Fruit fly (Drosophila melanogaster) whole organism, adult: Measurements from ENCODE around the gene Slbp.
A peak's percentile ranks its signal among the peaks of the same experiment; 100 is the strongest.

Source experiments
- CG11617 ChIP-seq: fragments of 200-800 bp; sonication (Bioruptor generic); optimal IDR thresholded peaks from 2 replicates; lab custom pipeline; 2017; ENCODE audit warnings: mild to moderate bottlenecking, missing biosample characterization, missing genetic modification reagents, missing genetic modification characterization
- CG12768 ChIP-seq: fragments of 200-800 bp; sonication (Bioruptor generic); optimal IDR thresholded peaks from 2 replicates; lab custom pipeline; 2017; ENCODE audit warnings: missing biosample characterization, missing genetic modification characterization, mild to moderate bottlenecking, moderate library complexity, missing genetic modification reagents
- CG14711 ChIP-seq: fragments of 200-800 bp; sonication (Bioruptor generic); optimal IDR thresholded peaks from 2 replicates; lab custom pipeline; 2018; ENCODE audit warnings: missing biosample characterization, mild to moderate bottlenecking, missing genetic modification characterization, moderate library complexity
- CG1620 ChIP-seq: fragments of 200-800 bp; sonication (Bioruptor generic); optimal IDR thresholded peaks from 2 replicates; lab custom pipeline; 2016; ENCODE audit warnings: missing biosample characterization, missing genetic modification characterization
- CG33017 ChIP-seq: fragments of 200-800 bp; sonication (Bioruptor generic); optimal IDR thresholded peaks from 2 replicates; lab custom pipeline; 2018; ENCODE audit warnings: missing biosample characterization, mild to moderate bottlenecking, missing genetic modification characterization, moderate library complexity
- CG5204 ChIP-seq: fragments of 200-800 bp; sonication (Bioruptor generic); optimal IDR thresholded peaks from 2 replicates; lab custom pipeline; 2016; ENCODE audit warnings: missing biosample characterization, missing genetic modification characterization
- CG7045 ChIP-seq: fragments of 200-800 bp; sonication (Bioruptor generic); optimal IDR thresholded peaks from 2 replicates; lab custom pipeline; 2017; ENCODE audit warnings: missing biosample characterization, mild to moderate bottlenecking, missing genetic modification characterization
- CG7101 ChIP-seq: fragments of 200-800 bp; sonication (Bioruptor generic); optimal IDR thresholded peaks from 2 replicates; lab custom pipeline; 2018; ENCODE audit warnings: missing biosample characterization, mild to moderate bottlenecking, missing genetic modification characterization, moderate library complexity
- Clk ChIP-seq: fragments of 200-800 bp; sonication (Bioruptor generic); optimal IDR thresholded peaks from 2 replicates; lab custom pipeline; 2017; ENCODE audit warnings: missing biosample characterization, missing genetic modification characterization
- Crg-1 ChIP-seq: fragments of 200-800 bp; sonication (Bioruptor generic); optimal IDR thresholded peaks from 2 replicates; lab custom pipeline; 2016; ENCODE audit warnings: missing biosample characterization, missing genetic modification characterization
- Hr96 ChIP-seq: fragments of 200-800 bp; sonication (Bioruptor generic); optimal IDR thresholded peaks from 2 replicates; lab custom pipeline; 2016; ENCODE audit warnings: missing biosample characterization, missing genetic modification characterization
- Mnt ChIP-seq: fragments of 200-800 bp; sonication (Bioruptor generic); optimal IDR thresholded peaks from 2 replicates; lab custom pipeline; 2016; ENCODE audit warnings: missing biosample characterization, mild to moderate bottlenecking, missing genetic modification characterization
- bab1 ChIP-seq: fragments of 200-800 bp; sonication (Bioruptor generic); optimal IDR thresholded peaks from 3 replicates; lab custom pipeline; 2019; ENCODE audit warnings: missing biosample characterization, mild to moderate bottlenecking, missing genetic modification characterization, moderate library complexity
- cic ChIP-seq: fragments of 200-800 bp; sonication (Bioruptor generic); optimal IDR thresholded peaks from 2 replicates; lab custom pipeline; 2017; ENCODE audit warnings: missing biosample characterization, mild to moderate bottlenecking, missing genetic modification characterization, moderate library complexity
- cnc ChIP-seq, 2 experiments: fragments of >200 bp; optimal IDR thresholded peaks; 2 replicates each; lab custom pipeline; 2017
- kay ChIP-seq: fragments of 200-800 bp; sonication (Bioruptor generic); peaks from one replicate; lab custom pipeline; 2016; ENCODE audit warnings: missing biosample characterization, missing genetic modification characterization, borderline replicate concordance
- ovo ChIP-seq: fragments of 200-800 bp; sonication (Bioruptor generic); optimal IDR thresholded peaks from 2 replicates; lab custom pipeline; 2016; ENCODE audit warnings: missing biosample characterization, missing genetic modification characterization
- pad ChIP-seq: fragments of 200-800 bp; sonication (Bioruptor generic); optimal IDR thresholded peaks from 3 replicates; lab custom pipeline; 2017; ENCODE audit warnings: missing biosample characterization, missing genetic modification characterization, mild to moderate bottlenecking, moderate library complexity, missing genetic modification reagents
- tj ChIP-seq: fragments of 200-800 bp; sonication (Bioruptor generic); optimal IDR thresholded peaks from 3 replicates; lab custom pipeline; 2017; ENCODE audit warnings: missing biosample characterization, mild to moderate bottlenecking, missing genetic modification characterization, moderate library complexity
- toe ChIP-seq: fragments of 200-800 bp; sonication (Bioruptor generic); optimal IDR thresholded peaks from 2 replicates; lab custom pipeline; 2016; ENCODE audit warnings: missing biosample characterization, missing genetic modification characterization

Gene Slbp

DNA sequence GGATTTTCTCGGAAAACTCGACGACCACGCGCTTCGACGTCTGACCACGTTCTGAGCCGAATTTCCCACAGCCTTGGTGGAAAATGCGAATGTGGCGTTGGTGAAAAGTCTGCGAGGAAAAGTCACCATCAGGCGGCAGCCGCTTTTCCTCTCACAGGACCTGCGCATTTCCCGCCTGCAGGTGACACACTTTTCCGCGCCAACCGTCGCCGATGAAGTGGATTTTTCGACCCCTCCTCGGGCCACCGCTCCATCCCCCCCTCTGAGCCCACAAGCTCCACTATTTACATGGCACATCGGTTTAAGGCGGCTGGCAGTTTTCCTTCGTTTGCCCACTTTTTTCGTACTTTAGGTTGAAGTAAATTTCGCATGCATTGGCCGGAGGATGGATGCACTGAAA, 41.9 kb upstream of the Slbp start, which contains the start of gene jus:
TSS of gene jus (minus strand) at position 38 of the 400 bp plus-strand sequence.
- TF ChIP-seq pad (GFP tag; lab: Kevin White, UChicago) (peak; percentile 22), CG5204 (no peak)

- TF ChIP-seq CG1620 (no peak), cnc (optimal IDR thresholded peaks at IDR 0.05; lab: Kevin White, UChicago) (no peak), ovo (GFP tag; lab: Kevin White, UChicago) (no peak), toe (GFP tag; lab: Kevin White, UChicago) (no peak), Mnt (GFP tag; lab: Kevin White, UChicago) (no peak), bab1 (GFP tag; lab: Kevin White, UChicago) (no peak), CG5204 (no peak), cic (GFP tag; lab: Kevin White, UChicago) (no peak)
These were observed 37.9 kb upstream of the Slbp start for dm6 chr3R:29190984-29191383.

DNA sequence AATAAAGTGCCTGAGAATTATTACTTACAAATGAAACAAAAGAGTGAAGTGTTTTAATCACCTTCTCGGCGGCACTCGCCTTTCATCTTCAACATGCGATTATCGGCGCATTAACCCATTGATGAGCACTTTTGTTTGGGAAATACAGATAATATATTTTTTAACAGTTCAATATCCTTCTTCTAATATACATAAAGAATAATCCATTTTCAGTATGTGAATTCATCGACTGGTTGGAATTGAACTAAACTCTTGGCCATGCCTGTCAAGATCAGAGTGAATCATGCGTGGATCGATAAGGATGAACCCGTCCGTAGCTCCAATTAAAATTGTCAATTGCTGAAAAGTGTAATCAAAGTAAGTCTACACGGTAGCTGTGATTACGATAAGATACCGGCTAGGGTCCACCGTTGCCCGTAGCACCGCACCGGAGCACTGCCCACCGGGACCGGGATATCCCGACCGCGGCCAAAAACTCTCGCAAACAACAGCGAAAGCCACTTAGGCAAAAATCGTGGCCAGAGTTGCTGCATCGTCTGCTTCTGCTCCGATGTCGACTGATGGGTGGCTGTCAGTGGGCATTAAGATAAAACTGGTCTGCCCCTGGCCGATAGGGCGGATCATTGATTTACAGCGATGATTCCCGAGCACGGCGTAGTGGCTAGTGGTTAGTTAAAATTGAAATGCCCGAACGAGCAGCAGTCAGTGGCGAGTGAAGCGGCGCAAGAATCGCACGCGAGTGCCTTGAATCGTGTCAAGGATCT, 12.0 kb upstream of the Slbp start, which contains the start of gene CG11898:
TSS of gene CG11898 (plus strand) at position 714 of the 764 bp plus-strand sequence.
- no peak for TF ChIP-seq toe (GFP tag; lab: Kevin White, UChicago)
- TF ChIP-seq kay (GFP tag; lab: Kevin White, UChicago), result no peak
- peak; percentile 55 for TF ChIP-seq CG7101 (tag; lab: Kevin White, UChicago)
- TF ChIP-seq CG11617, result peak; percentile 17
- TF ChIP-seq CG12768 (GFP tag; lab: Kevin White, UChicago), result no peak
- no peak for TF ChIP-seq cic (GFP tag; lab: Kevin White, UChicago)
- peak; percentile 47 for TF ChIP-seq CG33017 (tag; lab: Kevin White, UChicago)
- no peak for TF ChIP-seq Crg-1 (GFP tag; lab: Kevin White, UChicago)
- TF ChIP-seq CG5204, result peak; percentile 2
- TF ChIP-seq CG14711 (tag; lab: Kevin White, UChicago), result peak; percentile 4
- no peak for TF ChIP-seq CG1620
- no peak for TF ChIP-seq cnc (optimal IDR thresholded peaks at IDR 0.05; lab: Kevin White, UChicago)
- peak; percentile 13 for TF ChIP-seq Mnt (GFP tag; lab: Kevin White, UChicago)
- no peak for TF ChIP-seq bab1 (GFP tag; lab: Kevin White, UChicago)

DNA sequence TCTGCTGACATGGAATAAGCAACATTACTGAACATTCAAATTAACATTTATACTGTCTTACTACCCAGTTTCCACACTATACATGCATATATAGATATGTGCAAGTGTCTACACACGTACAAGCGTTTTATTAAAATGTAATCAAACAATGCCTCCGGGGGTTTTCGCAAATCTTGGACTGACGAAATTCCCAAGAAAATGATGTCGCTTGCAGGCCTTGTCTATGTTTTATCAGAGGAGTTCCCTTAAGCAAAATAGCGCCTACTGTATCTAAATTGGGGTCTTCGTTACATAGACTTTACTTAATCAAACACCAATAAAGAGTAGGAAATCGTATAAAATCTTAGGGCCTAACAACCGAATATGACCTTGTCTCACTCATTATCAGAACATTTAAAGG, 6.6 kb upstream of the Slbp start:
- TF ChIP-seq CG7045 (GFP tag; lab: Kevin White, UChicago), result no peak
- no peak for TF ChIP-seq CG5204
- no peak for TF ChIP-seq cic (GFP tag; lab: Kevin White, UChicago)

DNA sequence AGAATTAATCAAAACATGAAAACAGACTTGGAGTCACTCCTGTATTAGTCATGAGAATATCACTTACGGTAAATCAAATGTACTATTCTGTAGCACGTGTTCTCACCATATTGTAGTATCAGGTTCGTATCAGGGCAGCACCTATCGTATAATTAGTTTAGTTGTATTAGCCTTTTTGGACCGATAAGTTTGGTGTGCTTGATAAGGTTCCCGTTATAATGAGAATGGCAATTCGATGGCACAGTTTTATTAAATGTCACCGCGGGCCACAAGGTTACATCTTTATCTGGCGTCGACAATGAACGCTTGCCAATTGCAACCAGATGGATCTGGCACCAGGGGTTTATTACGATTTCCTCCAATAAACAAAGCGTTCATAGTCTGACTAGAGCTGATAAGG, 5.7 kb upstream of the Slbp start:
- TF ChIP-seq Hr96 (no peak), CG1620 (no peak), CG7101 (tag; lab: Kevin White, UChicago) (no peak), ovo (GFP tag; lab: Kevin White, UChicago) (no peak), tj (GFP tag; lab: Kevin White, UChicago) (no peak), CG12768 (GFP tag; lab: Kevin White, UChicago) (no peak), CG5204 (no peak), Mnt (GFP tag; lab: Kevin White, UChicago) (peak; percentile 12), cic (GFP tag; lab: Kevin White, UChicago) (peak; percentile 89), Crg-1 (GFP tag; lab: Kevin White, UChicago) (no peak), CG33017 (tag; lab: Kevin White, UChicago) (no peak), kay (GFP tag; lab: Kevin White, UChicago) (no peak)

DNA sequence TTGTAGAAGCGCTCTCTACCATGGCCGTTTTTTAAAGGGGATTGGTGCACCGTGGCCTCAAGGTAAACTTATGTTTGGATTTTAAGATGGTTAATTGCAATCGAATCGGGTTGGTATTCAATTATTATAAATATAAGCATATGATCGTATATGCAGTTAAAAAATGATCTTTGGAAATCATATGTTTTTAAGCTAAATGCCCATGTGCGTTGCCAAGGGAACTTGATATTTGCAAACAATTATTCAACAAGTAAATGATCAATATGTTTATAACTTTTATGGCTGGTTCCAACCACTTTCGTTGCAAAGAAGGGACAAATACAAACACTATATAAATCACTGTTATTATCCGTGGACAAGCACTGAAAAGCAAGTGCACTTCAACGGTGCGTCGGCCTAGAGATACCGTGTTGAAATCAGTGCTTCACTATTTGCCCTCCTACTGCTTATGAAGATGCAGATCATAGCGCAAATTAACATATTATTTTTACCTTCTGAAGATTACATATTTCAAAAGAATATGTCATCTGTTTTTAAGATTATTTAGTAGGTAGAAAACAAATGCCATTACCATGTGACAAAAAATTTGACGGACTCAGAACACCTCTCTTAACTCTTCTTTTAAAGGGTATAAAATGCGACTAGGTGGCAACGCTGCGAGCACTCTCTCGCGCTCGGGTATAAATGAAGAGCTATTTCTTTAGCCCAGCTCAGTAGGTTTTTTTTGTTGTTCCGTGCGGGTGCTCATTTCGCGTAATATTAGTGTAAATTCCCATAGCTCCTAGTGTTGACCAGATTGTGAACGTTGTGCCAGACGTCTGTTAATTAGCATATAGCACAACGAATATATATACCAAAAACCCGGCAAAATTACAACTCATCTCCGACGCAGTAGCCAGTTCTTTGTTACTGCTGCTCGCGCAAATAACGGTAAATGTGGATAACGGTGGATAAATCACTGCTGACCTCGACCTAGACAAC, 4.6 kb upstream of the Slbp start, which contains the start of gene rdog:
TSS of gene rdog (plus strand) at position 705 of the 981 bp plus-strand sequence.
- peak in 1 of 2 experiments; percentile 10 for TF ChIP-seq cnc (optimal IDR thresholded peaks at IDR 0.05; lab: Kevin White, UChicago)
- peak; percentile 74 for TF ChIP-seq cic (GFP tag; lab: Kevin White, UChicago)
- TF ChIP-seq ovo (GFP tag; lab: Kevin White, UChicago), result peak; percentile 97
- TF ChIP-seq Crg-1 (GFP tag; lab: Kevin White, UChicago), result peak; percentile 65
- TF ChIP-seq tj (GFP tag; lab: Kevin White, UChicago), result peak; percentile 59
- TF ChIP-seq Clk, result peak; percentile 53
- peak; percentile 80 for TF ChIP-seq CG7101 (tag; lab: Kevin White, UChicago)
- no peak for TF ChIP-seq kay (GFP tag; lab: Kevin White, UChicago)
- TF ChIP-seq Hr96, result peak; percentile 89
- TF ChIP-seq bab1 (GFP tag; lab: Kevin White, UChicago), result peak; percentile 80
- TF ChIP-seq CG14711 (tag; lab: Kevin White, UChicago), result peak; percentile 63
- TF ChIP-seq pad (GFP tag; lab: Kevin White, UChicago), result peak; percentile 73
- TF ChIP-seq CG11617, result peak; percentile 92
- TF ChIP-seq CG12768 (GFP tag; lab: Kevin White, UChicago), result peak; percentile 86
- TF ChIP-seq CG7045 (GFP tag; lab: Kevin White, UChicago), result peak; percentile 82
- peak; percentile 77 for TF ChIP-seq CG33017 (tag; lab: Kevin White, UChicago)
- peak; percentile 62 for TF ChIP-seq CG1620
- no peak for TF ChIP-seq toe (GFP tag; lab: Kevin White, UChicago)
- peak; percentile 71 for TF ChIP-seq Mnt (GFP tag; lab: Kevin White, UChicago)
- TF ChIP-seq CG5204, result no peak
